Fruit fly (Drosophila melanogaster): ENCODE results near the gene CG31516.

- no peak for TF ChIP-seq CG8478 (optimal IDR thresholded peaks at IDR 0.05)
- TF ChIP-seq psq (optimal IDR thresholded peaks at IDR 0.05), result no peak
- no peak for TF ChIP-seq pan (optimal IDR thresholded peaks at IDR 0.05)
Observed at dm6 chr3R:4176728-4177127, 43.2 kb downstream of the CG31516 start.

All from whole organism.